Worm (Caenorhabditis elegans): ENCODE measurements around the gene unc-4.

The unc-4 gene

DNA sequence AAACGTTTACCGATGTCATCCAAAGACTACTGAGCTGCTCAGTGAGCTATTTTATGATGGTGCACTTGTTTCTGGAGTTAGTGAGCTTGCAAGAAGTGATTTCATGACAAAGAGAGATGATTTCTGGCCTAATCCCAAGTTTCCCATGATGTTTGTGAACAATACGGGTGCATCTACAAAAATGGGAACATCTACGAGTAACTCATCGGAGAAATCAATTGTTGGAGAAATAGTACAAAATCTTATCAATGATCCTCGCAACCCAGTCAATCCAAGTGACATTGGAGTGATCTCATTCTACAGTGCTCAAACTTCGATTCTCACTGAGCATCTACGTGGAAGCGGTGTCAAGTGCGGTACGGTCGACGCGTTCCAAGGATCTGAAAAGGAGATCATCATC, 28.3 kb upstream of the unc-4 start:
- TF ChIP-seq F13H6.1 (tag; optimal IDR thresholded peaks at IDR 0.05) = no peak
- no peak for TF ChIP-seq hlh-6 (tag; optimal IDR thresholded peaks at IDR 0.05)
- no peak for TF ChIP-seq ceh-31 (tag; optimal IDR thresholded peaks at IDR 0.05)
- no peak for TF ChIP-seq sox-2 (GFP tag; IDR thresholded peaks at IDR 0.05)
- TF ChIP-seq pqm-1 (tag; optimal IDR thresholded peaks at IDR 0.05) = no peak
- TF ChIP-seq ahr-1 (tag; optimal IDR thresholded peaks at IDR 0.05) = no peak
- no peak for TF ChIP-seq gmeb-2 (tag; optimal IDR thresholded peaks at IDR 0.05)
- no peak for TF ChIP-seq tbx-7 (tag; optimal IDR thresholded peaks at IDR 0.05)
- TF ChIP-seq npax-4 (tag; optimal IDR thresholded peaks at IDR 0.05) = no peak
- no peak for TF ChIP-seq eyg-1 (tag; optimal IDR thresholded peaks at IDR 0.05)
- TF ChIP-seq hlh-15 (tag; optimal IDR thresholded peaks at IDR 0.05) = no peak
- no peak for TF ChIP-seq ttx-3 (tag; optimal IDR thresholded peaks at IDR 0.05)
- no peak for TF ChIP-seq hlh-13 (GFP tag; optimal IDR thresholded peaks at IDR 0.05)
- no peak for TF ChIP-seq sox-4 (tag; optimal IDR thresholded peaks at IDR 0.05)
- TF ChIP-seq ceh-30 (tag; optimal IDR thresholded peaks at IDR 0.05) = no peak
- TF ChIP-seq pax-1 (tag; optimal IDR thresholded peaks at IDR 0.05) = no peak
- TF ChIP-seq ref-2 (tag; optimal IDR thresholded peaks at IDR 0.05) = no peak
- no peak for TF ChIP-seq odd-2 (tag; optimal IDR thresholded peaks at IDR 0.05)
- TF ChIP-seq lin-11 (tag; optimal IDR thresholded peaks at IDR 0.05) = no peak

DNA sequence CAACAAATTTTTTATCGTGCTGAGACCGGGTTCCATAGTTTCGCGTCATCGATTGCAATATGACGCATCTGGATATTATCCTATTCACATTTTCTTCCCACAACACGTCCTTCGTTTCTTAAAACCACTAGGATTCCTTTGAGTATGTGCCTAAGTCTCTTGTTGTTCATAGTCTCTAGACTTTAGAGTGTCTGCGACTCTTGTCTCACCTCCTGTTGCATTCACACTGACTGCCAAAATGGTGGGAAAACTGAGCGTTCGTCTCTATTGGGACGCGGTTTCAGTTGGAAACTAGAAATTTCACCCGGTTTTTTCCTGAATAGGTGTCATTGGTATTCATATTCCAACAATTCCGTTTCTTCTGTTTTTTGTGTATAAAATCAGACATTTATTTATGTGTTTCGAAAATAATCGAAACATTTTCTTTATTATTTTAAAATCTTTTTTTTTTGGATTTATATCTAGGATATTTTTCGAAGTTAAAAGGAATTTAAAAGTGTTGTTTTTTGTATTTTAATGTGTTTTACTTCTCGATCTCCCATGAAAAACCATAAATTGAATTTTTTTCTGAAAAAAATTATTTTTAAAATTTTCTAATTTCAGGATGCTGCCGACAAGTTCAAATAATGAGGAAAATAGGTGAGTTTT, 21.6 kb upstream of the unc-4 start, which contains the start of gene C05C10.2:
TSS of gene C05C10.2 (plus strand) at position 598 of the 648 bp plus-strand sequence.
- TF ChIP-seq Y22D7AL.16 (tag; optimal IDR thresholded peaks at IDR 0.05) (no peak), nfya-1 (tag; optimal IDR thresholded peaks at IDR 0.05) (peak; percentile 7), dve-1 (tag; optimal IDR thresholded peaks at IDR 0.05) (no peak), ceh-45 (GFP tag; IDR thresholded peaks at IDR 0.05) (no peak), ceh-30 (tag; optimal IDR thresholded peaks at IDR 0.05) (no peak)

DNA sequence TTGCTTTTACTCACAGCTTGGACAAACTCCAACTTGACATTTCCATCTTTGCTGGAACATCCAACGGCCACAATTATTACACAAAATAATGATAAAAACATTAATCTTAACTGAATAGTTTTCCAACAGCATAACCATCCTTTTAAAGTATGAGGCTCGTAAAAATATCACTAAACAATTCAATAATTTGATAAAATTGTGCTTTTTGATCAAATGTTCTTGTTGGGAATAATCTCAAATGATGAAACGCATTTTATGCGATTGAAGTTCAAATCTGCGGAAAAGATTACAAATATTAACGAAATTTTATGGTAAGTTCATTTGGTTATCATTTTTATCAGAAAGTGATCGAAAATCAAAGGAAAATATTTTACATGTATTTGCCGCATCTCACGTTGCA, 20.3 kb upstream of the unc-4 start, which contains the start of gene pho-10:
TSS of gene pho-10 (minus strand) at position 101 of the 400 bp plus-strand sequence.
- TF ChIP-seq K09A11.1 (tag; optimal IDR thresholded peaks at IDR 0.05; ENCODE audit: insufficient read depth) (no peak), ceh-9 (tag; optimal IDR thresholded peaks at IDR 0.05) (no peak), C38D4.7 (GFP tag; optimal IDR thresholded peaks at IDR 0.05) (no peak), ceh-22 (tag; optimal IDR thresholded peaks at IDR 0.05) (no peak), fkh-10 (GFP tag; optimal IDR thresholded peaks at IDR 0.05) (no peak), hlh-13 (GFP tag; optimal IDR thresholded peaks at IDR 0.05) (no peak), pha-4 (tag; optimal IDR thresholded peaks at IDR 0.05) (no peak), sdc-2 (tag; optimal IDR thresholded peaks at IDR 0.05) (no peak)

DNA sequence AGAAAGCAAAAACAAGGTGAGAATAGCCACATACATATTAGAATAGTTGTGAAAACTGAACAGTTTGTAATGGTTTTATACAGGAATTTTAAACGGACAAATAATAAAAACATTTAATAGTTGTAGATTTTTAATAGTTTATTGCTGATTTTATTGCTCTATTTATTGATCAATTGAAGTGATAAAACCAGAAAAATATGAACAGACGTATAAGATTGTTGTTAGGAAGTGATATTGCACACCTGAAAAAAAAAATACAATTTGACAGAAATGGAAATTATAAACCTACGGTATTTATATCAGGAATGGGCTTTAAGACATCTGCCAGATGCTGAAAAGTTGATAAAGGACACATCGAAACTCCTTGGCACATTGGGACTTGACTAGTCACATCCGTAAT, 17.7 kb upstream of the unc-4 start, which contains the start of gene C05C10.8:
TSS of gene C05C10.8 (minus strand) at position 101 of the 400 bp plus-strand sequence.
- TF ChIP-seq sox-4 (tag; optimal IDR thresholded peaks at IDR 0.05) (no peak), lin-11 (tag; optimal IDR thresholded peaks at IDR 0.05) (no peak), unc-42 (tag; optimal IDR thresholded peaks at IDR 0.05) (no peak), pha-4 (tag; optimal IDR thresholded peaks at IDR 0.05) (no peak), ceh-6 (GFP tag; optimal IDR thresholded peaks at IDR 0.05) (no peak), pag-3 (tag; optimal IDR thresholded peaks at IDR 0.05; ENCODE audit: borderline replicate concordance) (no peak), ama-1 (optimal IDR thresholded peaks at IDR 0.05) (no peak), ceh-19 (GFP tag; optimal IDR thresholded peaks at IDR 0.05) (no peak), hlh-13 (GFP tag; optimal IDR thresholded peaks at IDR 0.05) (no peak), ceh-30 (tag; optimal IDR thresholded peaks at IDR 0.05) (no peak)

DNA sequence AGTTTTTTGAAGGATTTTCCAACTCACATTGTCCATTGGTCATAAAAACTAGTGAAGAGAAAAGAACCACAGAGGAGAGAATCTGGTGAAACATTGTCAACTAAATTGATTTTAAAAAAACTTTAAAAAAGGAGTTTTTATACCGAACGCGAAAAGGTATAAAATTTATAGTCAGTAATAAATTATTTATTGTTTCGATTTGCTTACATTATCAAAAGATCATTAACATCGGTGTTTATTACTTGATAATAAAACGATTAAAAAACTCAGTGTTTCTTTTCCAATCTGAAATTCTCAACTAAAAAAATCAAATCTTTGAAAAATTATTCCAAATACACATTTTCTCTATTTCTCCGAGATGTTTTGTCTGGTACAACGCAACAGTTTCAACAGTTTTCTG, 16.0 kb upstream of the unc-4 start, which contains the start of gene F26C11.4:
TSS of gene F26C11.4 (minus strand) at position 101 of the 400 bp plus-strand sequence.
- TF ChIP-seq tbx-2 (tag; optimal IDR thresholded peaks at IDR 0.05) = no peak
- TF ChIP-seq ceh-19 (GFP tag; optimal IDR thresholded peaks at IDR 0.05) = no peak
- no peak for TF ChIP-seq elt-4 (tag; optimal IDR thresholded peaks at IDR 0.05)
- no peak for TF ChIP-seq dmd-4 (tag; optimal IDR thresholded peaks at IDR 0.05; ENCODE audit: borderline replicate concordance)
- no peak for TF ChIP-seq rnt-1 (tag; optimal IDR thresholded peaks at IDR 0.05)
- no peak for TF ChIP-seq nfya-1 (tag; optimal IDR thresholded peaks at IDR 0.05)
- no peak for TF ChIP-seq hlh-13 (GFP tag; optimal IDR thresholded peaks at IDR 0.05)
- TF ChIP-seq pag-3 (tag; optimal IDR thresholded peaks at IDR 0.05; ENCODE audit: borderline replicate concordance) = no peak
- TF ChIP-seq ceh-34 (tag; optimal IDR thresholded peaks at IDR 0.05) = no peak
- TF ChIP-seq lim-6 (tag; optimal IDR thresholded peaks at IDR 0.05) = no peak
- no peak for TF ChIP-seq nhr-11 (tag; optimal IDR thresholded peaks at IDR 0.05)
- TF ChIP-seq sox-4 (tag; optimal IDR thresholded peaks at IDR 0.05) = no peak
- no peak for TF ChIP-seq ets-4 (tag; optimal IDR thresholded peaks at IDR 0.05)
- no peak for TF ChIP-seq npax-4 (tag; optimal IDR thresholded peaks at IDR 0.05)
- TF ChIP-seq ceh-22 (tag; optimal IDR thresholded peaks at IDR 0.05) = no peak

Measured in whole organism, late embryonic.